Worm (Caenorhabditis elegans) whole organism, L3 larva: ENCODE data around the gene sre-42.

ENCODE experiments used
- aly-2 ChIP-seq: fragments of 150-350 bp; optimal IDR thresholded peaks from 2 replicates; lab custom pipeline; 2014; ENCODE audit warnings: missing biosample characterization, missing genetic modification characterization
- ceh-16 ChIP-seq: sonication (generic microtip); optimal IDR thresholded peaks from 2 replicates; lab custom pipeline; 2017; ENCODE audit warnings: missing biosample characterization, missing genetic modification characterization
- ceh-82 ChIP-seq: fragments of 150-350 bp; optimal IDR thresholded peaks from 2 replicates; lab custom pipeline; 2014; ENCODE audit warnings: missing biosample characterization, missing genetic modification characterization
- daf-12 ChIP-seq: fragments of 150-350 bp; optimal IDR thresholded peaks from 2 replicates; lab custom pipeline; 2014; ENCODE audit warnings: missing biosample characterization, missing genetic modification reagents, missing genetic modification characterization
- egl-5 ChIP-seq: fragments of 150-350 bp; optimal IDR thresholded peaks from 2 replicates; lab custom pipeline; 2017; ENCODE audit warnings: missing biosample characterization, missing genetic modification reagents, missing genetic modification characterization, inconsistent platforms
- elt-2 ChIP-seq: sonication (generic microtip); optimal IDR thresholded peaks from 2 replicates; lab custom pipeline; 2016; ENCODE audit warnings: missing genetic modification reagents, mild to moderate bottlenecking, missing genetic modification characterization, missing compliant biosample characterization
- elt-3 ChIP-seq, 3 experiments: fragments of 150-350 bp in 1 of 3; sonication (generic microtip) in 2 of 3; optimal IDR thresholded peaks; 2 replicates in 2 of 3; 4 replicates in 1 of 3; lab custom pipeline; 2014 to 2017; ENCODE audit warnings: missing biosample characterization in 3 of 3, missing genetic modification characterization in 3 of 3
- eor-1 ChIP-seq, 2 experiments: fragments of 150-350 bp; optimal IDR thresholded peaks; 2 replicates each; lab custom pipeline; 2014 to 2018; ENCODE audit warnings: missing biosample characterization in 2 of 2, missing genetic modification characterization in 2 of 2
- fkh-10 ChIP-seq: sonication (generic microtip); optimal IDR thresholded peaks from 2 replicates; lab custom pipeline; 2017; ENCODE audit warnings: missing biosample characterization, missing genetic modification reagents, missing genetic modification characterization
- fkh-2 ChIP-seq: fragments of 150-350 bp; optimal IDR thresholded peaks from 2 replicates; lab custom pipeline; 2014; ENCODE audit warnings: missing biosample characterization, missing genetic modification reagents, missing genetic modification characterization
- fos-1 ChIP-seq: fragments of 150-350 bp; optimal IDR thresholded peaks from 2 replicates; lab custom pipeline; 2014; ENCODE audit warnings: missing biosample characterization, missing genetic modification characterization
- hmg-11 ChIP-seq: sonication (generic microtip); optimal IDR thresholded peaks from 2 replicates; lab custom pipeline; 2016; ENCODE audit warnings: missing genetic modification characterization, missing compliant biosample characterization
- jun-1 ChIP-seq: fragments of 150-350 bp; optimal IDR thresholded peaks from 2 replicates; lab custom pipeline; 2014; ENCODE audit warnings: missing biosample characterization, missing genetic modification reagents, missing genetic modification characterization
- lin-15B ChIP-seq: fragments of 150-350 bp; optimal IDR thresholded peaks from 2 replicates; lab custom pipeline; 2014; ENCODE audit warnings: missing biosample characterization, missing genetic modification characterization
- lin-39 ChIP-seq: fragments of 150-350 bp; optimal IDR thresholded peaks from 2 replicates; lab custom pipeline; 2018; ENCODE audit warnings: missing biosample characterization, missing genetic modification reagents, missing genetic modification characterization
- lsy-12 ChIP-seq: sonication (generic microtip); optimal IDR thresholded peaks from 2 replicates; lab custom pipeline; 2016; ENCODE audit warnings: mild to moderate bottlenecking, missing genetic modification characterization, missing compliant biosample characterization
- mdl-1 ChIP-seq: fragments of 150-350 bp; optimal IDR thresholded peaks from 2 replicates; lab custom pipeline; 2014; ENCODE audit warnings: missing biosample characterization, missing genetic modification characterization
- mml-1 ChIP-seq: fragments of 150-350 bp; sonication (generic microtip); optimal IDR thresholded peaks from 3 replicates; lab custom pipeline; 2014; ENCODE audit warnings: missing biosample characterization, missing genetic modification characterization
- nfya-1 ChIP-seq: sonication (generic microtip); optimal IDR thresholded peaks from 2 replicates; lab custom pipeline; 2017; ENCODE audit warnings: missing genetic modification characterization, mild to moderate bottlenecking, missing compliant biosample characterization, antibody characterized with exemption, moderate library complexity; ENCODE audit not compliant: insufficient read depth
- nhr-23 ChIP-seq: fragments of 150-350 bp; optimal IDR thresholded peaks from 2 replicates; lab custom pipeline; 2014; ENCODE audit warnings: missing biosample characterization, missing genetic modification reagents, missing genetic modification characterization
- nhr-237 ChIP-seq: fragments of 150-350 bp; optimal IDR thresholded peaks from 2 replicates; lab custom pipeline; 2014; ENCODE audit warnings: missing biosample characterization, missing genetic modification characterization
- nhr-25 ChIP-seq: sonication (generic microtip); optimal IDR thresholded peaks from 2 replicates; lab custom pipeline; 2017; ENCODE audit warnings: missing biosample characterization, missing genetic modification characterization
- nhr-28 ChIP-seq: fragments of 150-350 bp; optimal IDR thresholded peaks from 2 replicates; lab custom pipeline; 2014; ENCODE audit warnings: missing biosample characterization, missing genetic modification characterization
- nhr-67 ChIP-seq: fragments of 150-350 bp; optimal IDR thresholded peaks from 2 replicates; lab custom pipeline; 2014; ENCODE audit warnings: missing biosample characterization, missing genetic modification characterization
- pha-4 ChIP-seq: fragments of 150-350 bp; optimal IDR thresholded peaks from 2 replicates; lab custom pipeline; 2014; ENCODE audit warnings: missing biosample characterization, missing genetic modification reagents, missing genetic modification characterization
- pqm-1 ChIP-seq: fragments of 150-350 bp; optimal IDR thresholded peaks from 2 replicates; lab custom pipeline; 2017; ENCODE audit warnings: missing biosample characterization, missing genetic modification characterization, inconsistent platforms
- sea-2 ChIP-seq: fragments of 150-350 bp; sonication (generic microtip); optimal IDR thresholded peaks from 4 replicates; lab custom pipeline; 2014; ENCODE audit warnings: missing biosample characterization, missing genetic modification reagents, missing genetic modification characterization

The sre-42 gene

ce11 chrII:12378793-12379192, 7.9 kb downstream of the sre-42 start:
- peak; percentile 52 for TF ChIP-seq lin-39 (tag; lab: Kevin White, UChicago)
- TF ChIP-seq pha-4, result peak; percentile 77
- TF ChIP-seq aly-2 (tag; lab: Kevin White, UChicago), result no peak
- peak; percentile 79 for TF ChIP-seq egl-5 (tag; lab: Kevin White, UChicago)
- TF ChIP-seq pqm-1 (tag; lab: Kevin White, UChicago), result no peak
- peak; percentile 5 for TF ChIP-seq nfya-1 (tag; lab: Kevin White, UChicago)
- no peak for TF ChIP-seq jun-1 (tag; lab: Kevin White, UChicago)
- TF ChIP-seq daf-12 (tag; lab: Kevin White, UChicago), result no peak
- TF ChIP-seq, all 47 proteins: peak for 4

- TF ChIP-seq nfya-1 (tag; lab: Kevin White, UChicago) (peak; percentile 8), fkh-10 (no peak)
Measured at ce11 chrII:12373921-12374320, 12.8 kb downstream of the sre-42 start.

ce11 chrII:12369202-12369601, 17.5 kb downstream of the sre-42 start:
- no peak for TF ChIP-seq nhr-237 (tag; lab: Kevin White, UChicago)
- TF ChIP-seq pqm-1 (tag; lab: Kevin White, UChicago), result no peak
- TF ChIP-seq aly-2 (tag; lab: Kevin White, UChicago), result no peak
- no peak for TF ChIP-seq elt-3 (tag; optimal IDR thresholded peaks at IDR 0.05; lab: Kevin White, UChicago)
- no peak for TF ChIP-seq mml-1

ce11 chrII:12362262-12362661, 24.4 kb downstream of the sre-42 start:
- TF ChIP-seq ceh-82 (tag; lab: Kevin White, UChicago) (no peak), nhr-67 (tag; lab: Kevin White, UChicago) (no peak)

- TF ChIP-seq lsy-12 (tag; lab: Kevin White, UChicago), result no peak
- TF ChIP-seq daf-12 (tag; lab: Kevin White, UChicago), result no peak
- TF ChIP-seq fkh-10, result no peak
- TF ChIP-seq ceh-16 (tag; lab: Kevin White, UChicago), result no peak
- no peak for TF ChIP-seq mdl-1 (tag; lab: Kevin White, UChicago)
- TF ChIP-seq ceh-82 (tag; lab: Kevin White, UChicago), result no peak
- TF ChIP-seq eor-1 (tag; optimal IDR thresholded peaks at IDR 0.05; lab: Kevin White, UChicago), result no peak
- no peak for TF ChIP-seq sea-2 (GFP tag; lab: Kevin White, UChicago)
- no peak for TF ChIP-seq lin-15B (tag; lab: Kevin White, UChicago)
- TF ChIP-seq nhr-28 (tag; lab: Kevin White, UChicago), result no peak
Measured at ce11 chrII:12353816-12354215, 32.9 kb downstream of the sre-42 start.

- TF ChIP-seq aly-2 (tag; lab: Kevin White, UChicago) (no peak), hmg-11 (tag; lab: Kevin White, UChicago) (no peak), nhr-25 (tag; lab: Kevin White, UChicago) (no peak), fos-1 (tag; lab: Kevin White, UChicago) (no peak)
Measured at ce11 chrII:12353104-12353503, 33.6 kb downstream of the sre-42 start.

- TF ChIP-seq pha-4 (peak; percentile 41), nhr-23 (tag; lab: Kevin White, UChicago) (no peak), elt-2 (tag; lab: Kevin White, UChicago) (peak; percentile 51), nfya-1 (tag; lab: Kevin White, UChicago) (peak; percentile 26), fkh-2 (tag; lab: Kevin White, UChicago) (no peak), egl-5 (tag; lab: Kevin White, UChicago) (no peak)
- TF ChIP-seq, all 47 proteins: peak for 3
Measured at ce11 chrII:12352115-12352514, 34.6 kb downstream of the sre-42 start, which contains the start of gene ras-1. ras-1 (minus strand) TSS chrII:12352243.
